Fruit fly (Drosophila melanogaster) whole organism, embryonic: Measurements from ENCODE around the gene Gsc.

Source experiments
- Aef1 ChIP-seq: fragments of 200-800 bp; sonication (Bioruptor generic); IDR thresholded peaks from 3 replicates; pipeline ENCODE4 v1.3.6; 2022; ENCODE audit warnings: missing biosample characterization, missing genetic modification characterization
- Asciz ChIP-seq: fragments of 200-800 bp; sonication (Bioruptor generic); optimal IDR thresholded peaks from 2 replicates; lab custom pipeline; 2017; ENCODE audit warnings: missing biosample characterization, mild to moderate bottlenecking, missing genetic modification characterization, missing genetic modification reagents
- CG10366 ChIP-seq: fragments of 200-800 bp; sonication (Bioruptor generic); IDR thresholded peaks from 2 replicates; pipeline ENCODE4 v1.3.6; 2022; ENCODE audit warnings: missing biosample characterization, missing genetic modification characterization
- CG10543 ChIP-seq: fragments of 200-800 bp; sonication (Bioruptor generic); optimal IDR thresholded peaks from 3 replicates; lab custom pipeline; 2017; ENCODE audit warnings: missing biosample characterization, mild to moderate bottlenecking, missing genetic modification characterization, moderate library complexity
- CG11085 ChIP-seq: fragments of 200-800 bp; sonication (Bioruptor generic); IDR thresholded peaks from 2 replicates; pipeline ENCODE4 v1.3.6; 2022; ENCODE audit warnings: missing biosample characterization, missing genetic modification characterization
- CG11456 ChIP-seq: fragments of 200-800 bp; sonication (Bioruptor generic); IDR thresholded peaks from 3 replicates; pipeline ENCODE4 v1.3.6; 2022; ENCODE audit warnings: missing biosample characterization, missing genetic modification characterization
- CG11696 ChIP-seq: fragments of 200-800 bp; sonication (Bioruptor generic); IDR thresholded peaks from 2 replicates; pipeline ENCODE4 v1.3.6; 2022; ENCODE audit warnings: missing biosample characterization, missing genetic modification characterization
- CG12299 ChIP-seq: fragments of 200-800 bp; sonication (Bioruptor generic); optimal IDR thresholded peaks from 2 replicates; lab custom pipeline; 2018; ENCODE audit warnings: missing biosample characterization, mild to moderate bottlenecking, missing genetic modification characterization
- CG15514 ChIP-seq: fragments of 200-800 bp; sonication (Bioruptor generic); optimal IDR thresholded peaks from 3 replicates; lab custom pipeline; 2017; ENCODE audit warnings: missing biosample characterization, missing genetic modification characterization, mild to moderate bottlenecking, moderate library complexity, missing genetic modification reagents
- CG17829 ChIP-seq: fragments of 200-800 bp; optimal IDR thresholded peaks from 2 replicates; lab custom pipeline; 2019; ENCODE audit warnings: missing biosample characterization, mild to moderate bottlenecking, missing genetic modification characterization, moderate library complexity
- CG30431 ChIP-seq: fragments of 200-800 bp; sonication (Bioruptor generic); optimal IDR thresholded peaks from 2 replicates; lab custom pipeline; 2017; ENCODE audit warnings: missing biosample characterization, missing genetic modification characterization
- CG31441 ChIP-seq: fragments of 200-800 bp; sonication (Bioruptor generic); IDR thresholded peaks from 2 replicates; pipeline ENCODE4 v1.3.6; 2022; ENCODE audit warnings: missing biosample characterization, missing genetic modification characterization
- CG33557 ChIP-seq: fragments of 200-800 bp; sonication (Bioruptor generic); optimal IDR thresholded peaks from 2 replicates; lab custom pipeline; 2019; ENCODE audit warnings: missing biosample characterization, mild to moderate bottlenecking, missing genetic modification characterization, moderate library complexity
- CG3995 ChIP-seq: fragments of 200-800 bp; sonication (Bioruptor generic); optimal IDR thresholded peaks from 3 replicates; lab custom pipeline; 2016; ENCODE audit warnings: missing biosample characterization, missing genetic modification characterization
- CG42726 ChIP-seq: fragments of 200-800 bp; sonication (Bioruptor generic); IDR thresholded peaks from 2 replicates; pipeline ENCODE4 v1.3.6; 2022; ENCODE audit warnings: missing biosample characterization, missing genetic modification characterization; ENCODE audit not compliant: partially characterized antibody
- CG7987 ChIP-seq: fragments of 200-800 bp; sonication (Bioruptor generic); optimal IDR thresholded peaks from 2 replicates; lab custom pipeline; 2018; ENCODE audit warnings: missing biosample characterization, mild to moderate bottlenecking, missing genetic modification characterization, moderate library complexity
- CG8290 ChIP-seq, 3 experiments: fragments of 200-800 bp; sonication (Bioruptor generic); optimal IDR thresholded peaks; 2 replicates each; lab custom pipeline; 2016 to 2019; ENCODE audit warnings: missing biosample characterization in 3 of 3, missing genetic modification characterization in 3 of 3, mild to moderate bottlenecking in 2 of 3, moderate library complexity in 1 of 3
- CG9437 ChIP-seq: fragments of 200-800 bp; sonication (Bioruptor generic); optimal IDR thresholded peaks from 2 replicates; lab custom pipeline; 2018; ENCODE audit warnings: missing biosample characterization, mild to moderate bottlenecking, missing genetic modification characterization
- CG9817 ChIP-seq: fragments of 200-800 bp; sonication (Bioruptor generic); optimal IDR thresholded peaks from 2 replicates; lab custom pipeline; 2018; ENCODE audit warnings: missing biosample characterization, mild to moderate bottlenecking, missing genetic modification characterization, moderate library complexity
- Doc2 ChIP-seq: fragments of 200-800 bp; sonication (Bioruptor generic); IDR thresholded peaks from 2 replicates; pipeline ENCODE4 v1.3.6; 2022; ENCODE audit warnings: missing biosample characterization, missing genetic modification characterization
- E2f1 ChIP-seq: fragments of 200-800 bp; sonication (Bioruptor generic); IDR thresholded peaks from 2 replicates; pipeline ENCODE4 v1.3.6; 2022; ENCODE audit warnings: missing biosample characterization, missing genetic modification characterization
- Elba2 ChIP-seq: fragments of 200-800 bp; sonication (Bioruptor generic); optimal IDR thresholded peaks from 3 replicates; lab custom pipeline; 2016; ENCODE audit warnings: missing biosample characterization, missing genetic modification characterization
- Ets97D ChIP-seq: fragments of 200-800 bp; sonication (Bioruptor generic); optimal IDR thresholded peaks from 3 replicates; lab custom pipeline; 2016; ENCODE audit warnings: missing biosample characterization, missing genetic modification characterization
- Fer1 ChIP-seq: fragments of 200-800 bp; sonication (Bioruptor generic); optimal IDR thresholded peaks from 2 replicates; lab custom pipeline; 2017; ENCODE audit warnings: missing biosample characterization, mild to moderate bottlenecking, missing genetic modification characterization
- Gug ChIP-seq: fragments of 200-800 bp; sonication (Bioruptor generic); IDR thresholded peaks from 4 replicates; pipeline ENCODE4 v1.3.6; 2022; ENCODE audit warnings: missing biosample characterization, missing genetic modification characterization
- H2.0 ChIP-seq: fragments of 200-800 bp; sonication (Bioruptor generic); IDR thresholded peaks from 2 replicates; pipeline ENCODE4 v1.3.6; 2022; ENCODE audit warnings: missing biosample characterization, missing genetic modification characterization
- Hr3 ChIP-seq: fragments of 200-800 bp; sonication (Bioruptor generic); optimal IDR thresholded peaks from 3 replicates; lab custom pipeline; 2016; ENCODE audit warnings: missing biosample characterization, missing genetic modification characterization
- Hr39 ChIP-seq: fragments of >200 bp; optimal IDR thresholded peaks from 2 replicates; lab custom pipeline; 2017
- Lpt ChIP-seq: fragments of >200 bp; optimal IDR thresholded peaks from 2 replicates; lab custom pipeline; 2018; ENCODE audit warnings: missing biosample characterization, missing genetic modification characterization
- Mad ChIP-seq: fragments of 200-800 bp; sonication (Bioruptor generic); optimal IDR thresholded peaks from 2 replicates; lab custom pipeline; 2016; ENCODE audit warnings: missing biosample characterization, missing genetic modification characterization
- NfI ChIP-seq: fragments of 200-800 bp; sonication (Bioruptor generic); optimal IDR thresholded peaks from 3 replicates; lab custom pipeline; 2018; ENCODE audit warnings: missing biosample characterization, mild to moderate bottlenecking, missing genetic modification characterization, moderate library complexity
- Xbp1 ChIP-seq: fragments of 200-800 bp; sonication (Bioruptor generic); optimal IDR thresholded peaks from 3 replicates; lab custom pipeline; 2016; ENCODE audit warnings: missing biosample characterization, mild to moderate bottlenecking, missing genetic modification characterization
- YL-1 ChIP-seq: fragments of 200-800 bp; sonication (Bioruptor generic); optimal IDR thresholded peaks from 3 replicates; lab custom pipeline; 2017; ENCODE audit warnings: missing biosample characterization, mild to moderate bottlenecking, missing genetic modification characterization
- abd-A ChIP-seq: fragments of 200-800 bp; sonication (Bioruptor generic); optimal IDR thresholded peaks from 3 replicates; lab custom pipeline; 2019; ENCODE audit warnings: missing biosample characterization, mild to moderate bottlenecking, missing genetic modification characterization, moderate library complexity
- ase ChIP-seq: fragments of 200-800 bp; sonication (Bioruptor generic); IDR thresholded peaks from 3 replicates; pipeline ENCODE4 v1.3.6; 2022; ENCODE audit warnings: missing biosample characterization, missing genetic modification characterization
- br ChIP-seq: fragments of >200 bp; optimal IDR thresholded peaks from 2 replicates; lab custom pipeline; 2017
- dpn ChIP-seq, 2 experiments: fragments of 200-800 bp; sonication (Bioruptor generic); optimal IDR thresholded peaks; 3 replicates each; lab custom pipeline; 2016; ENCODE audit warnings: missing biosample characterization in 2 of 2, missing genetic modification characterization in 2 of 2
- gfzf ChIP-seq: fragments of 200-800 bp; sonication (Bioruptor generic); optimal IDR thresholded peaks from 2 replicates; lab custom pipeline; 2016; ENCODE audit warnings: missing biosample characterization, mild to moderate bottlenecking, missing genetic modification characterization, moderate library complexity
- hkb ChIP-seq, 2 experiments: fragments of 200-800 bp in 1 of 2; fragments of >200 bp in 1 of 2; sonication (Bioruptor generic) in 1 of 2; IDR thresholded peaks in 1 of 2; optimal IDR thresholded peaks in 1 of 2; 2 replicates each; pipeline versions ENCODE4 v1.3.6 to Lab custom; 2017 to 2022; ENCODE audit warnings: missing biosample characterization in 1 of 2, missing genetic modification characterization in 1 of 2
- klu ChIP-seq: fragments of 200-800 bp; sonication (Bioruptor generic); IDR thresholded peaks from 2 replicates; pipeline ENCODE4 v1.3.6; 2022; ENCODE audit warnings: missing biosample characterization, missing genetic modification characterization
- lbe ChIP-seq: fragments of 200-800 bp; sonication (Bioruptor generic); optimal IDR thresholded peaks from 2 replicates; lab custom pipeline; 2016; ENCODE audit warnings: missing biosample characterization, mild to moderate bottlenecking, missing genetic modification characterization
- nmo ChIP-seq: fragments of 200-800 bp; sonication (Bioruptor generic); optimal IDR thresholded peaks from 2 replicates; lab custom pipeline; 2018; ENCODE audit warnings: missing biosample characterization, mild to moderate bottlenecking, missing genetic modification characterization, moderate library complexity
- sens ChIP-seq: fragments of 200-800 bp; sonication (Bioruptor generic); peaks from one replicate; lab custom pipeline; 2016; ENCODE audit warnings: missing biosample characterization, missing genetic modification characterization
- sens-2 ChIP-seq: fragments of 200-800 bp; sonication (Bioruptor generic); IDR thresholded peaks from 2 replicates; pipeline ENCODE4 v1.3.6; 2022; ENCODE audit warnings: missing biosample characterization, missing genetic modification characterization
- shn ChIP-seq: fragments of 200-800 bp; sonication (Bioruptor generic); optimal IDR thresholded peaks from 3 replicates; lab custom pipeline; 2016; ENCODE audit warnings: missing biosample characterization, missing genetic modification characterization
- sisA ChIP-seq: fragments of 200-800 bp; sonication (Bioruptor generic); IDR thresholded peaks from 2 replicates; pipeline ENCODE4 v1.3.6; 2022; ENCODE audit warnings: missing biosample characterization, missing genetic modification characterization
- sob ChIP-seq: fragments of 200-800 bp; sonication (Bioruptor generic); IDR thresholded peaks from 2 replicates; pipeline ENCODE4 v1.3.6; 2022; ENCODE audit warnings: missing biosample characterization, missing genetic modification characterization
- tio ChIP-seq: fragments of 200-800 bp; sonication (Bioruptor generic); optimal IDR thresholded peaks from 2 replicates; lab custom pipeline; 2017; ENCODE audit warnings: missing biosample characterization, missing genetic modification characterization, inconsistent platforms
- trem ChIP-seq: fragments of 200-800 bp; optimal IDR thresholded peaks from 3 replicates; lab custom pipeline; 2019; ENCODE audit warnings: missing biosample characterization, mild to moderate bottlenecking, missing genetic modification characterization, moderate library complexity
- unc-4 ChIP-seq: fragments of 200-800 bp; sonication (Bioruptor generic); IDR thresholded peaks from 2 replicates; pipeline ENCODE4 v1.3.6; 2022; ENCODE audit warnings: missing biosample characterization, missing genetic modification characterization; ENCODE audit not compliant: partially characterized antibody
- vfl ChIP-seq: fragments of 200-800 bp; sonication (Bioruptor generic); optimal IDR thresholded peaks from 2 replicates; lab custom pipeline; 2016; ENCODE audit warnings: missing biosample characterization, missing genetic modification characterization

The Gsc gene

dm6 chr2L:602439-602879, 8.0 kb upstream of the Gsc start, which contains the start of gene CG13689 (continued):
- TF ChIP-seq Doc2 (GFP tag; lab: Robert Waterston, UW) (no peak), shn (no peak), CG31441 (GFP tag; lab: Robert Waterston, UW) (peak; percentile 53), CG11085 (GFP tag; lab: Robert Waterston, UW) (peak; percentile 21; the same call in 1 of the 2 replicates), dpn (GFP tag; optimal IDR thresholded peaks at IDR 0.05; lab: Kevin White, UChicago) (peak; percentile 2 to 67), Mad (GFP tag; lab: Kevin White, UChicago) (peak; percentile 10), Ets97D (peak; percentile 52), sisA (GFP tag; lab: Robert Waterston, UW) (peak; percentile 63), Hr39 (lab: Kevin White, UChicago) (no peak), CG8290 (GFP tag; optimal IDR thresholded peaks at IDR 0.05; lab: Kevin White, UChicago) (peak; percentile 49), CG8290 (tag; optimal IDR thresholded peaks at IDR 0.05; lab: Kevin White, UChicago) (no peak), Asciz (peak; percentile 0), NfI (GFP tag; lab: Kevin White, UChicago) (peak; percentile 60), Hr3 (GFP tag; lab: Kevin White, UChicago) (peak; percentile 67), hkb (optimal IDR thresholded peaks at IDR 0.05; lab: Kevin White, UChicago) (no peak), hkb (GFP tag; IDR thresholded peaks at IDR 0.05; lab: Robert Waterston, UW) (peak; percentile 20; the same call in 1 of the 2 replicates), tio (GFP tag; lab: Kevin White, UChicago) (peak; percentile 50), CG3995 (GFP tag; lab: Kevin White, UChicago) (peak; percentile 82), lbe (no peak), abd-A (tag; lab: Kevin White, UChicago) (no peak), sens-2 (GFP tag; lab: Robert Waterston, UW) (no peak), br (lab: Kevin White, UChicago) (no peak), Elba2 (no peak), ase (peak; percentile 48; the same call in 1 of the 3 replicates), H2.0 (GFP tag; lab: Robert Waterston, UW) (0 out of 2 replicates have a peak, but pooled peaks have one; percentile 42), gfzf (GFP tag; lab: Kevin White, UChicago) (no peak), klu (GFP tag; lab: Robert Waterston, UW) (no peak), CG9437 (GFP tag; lab: Kevin White, UChicago) (no peak), Aef1 (GFP tag; lab: Robert Waterston, UW) (peak; percentile 46; the same call in 1 of the 3 replicates), Xbp1 (GFP tag; lab: Kevin White, UChicago) (peak; percentile 80), Lpt (GFP tag; lab: Kevin White, UChicago) (no peak), CG33557 (peak; percentile 33), sob (GFP tag; lab: Robert Waterston, UW) (peak; percentile 36; the same call in 1 of the 2 replicates), vfl (GFP tag; lab: Kevin White, UChicago) (peak; percentile 7), E2f1 (GFP tag; lab: Robert Waterston, UW) (peak; percentile 57), CG30431 (GFP tag; lab: Kevin White, UChicago) (peak; percentile 5), sens (GFP tag; lab: Kevin White, UChicago) (peak; percentile 92), unc-4 (GFP tag; lab: Robert Waterston, UW) (no peak; the same call in 1 of the 2 replicates), CG11696 (GFP tag; lab: Robert Waterston, UW) (no peak), Fer1 (GFP tag; lab: Kevin White, UChicago) (no peak), CG10543 (GFP tag; lab: Kevin White, UChicago) (no peak), CG7987 (GFP tag; lab: Kevin White, UChicago) (peak; percentile 45), CG12299 (tag; lab: Kevin White, UChicago) (no peak), Gug (GFP tag; lab: Robert Waterston, UW) (peak; percentile 51; the same call in 2 of the 4 replicates), CG42726 (GFP tag; lab: Robert Waterston, UW) (no peak; the same call in 1 of the 2 replicates), CG9817 (tag; lab: Kevin White, UChicago) (peak; percentile 74), CG11456 (peak; percentile 86), YL-1 (peak; percentile 64), nmo (GFP tag; lab: Kevin White, UChicago) (peak; percentile 41), trem (tag; lab: Kevin White, UChicago) (peak; percentile 85), CG15514 (GFP tag; lab: Kevin White, UChicago) (peak; percentile 70), CG10366 (GFP tag; lab: Robert Waterston, UW) (peak; percentile 15; the same call in 1 of the 2 replicates), CG17829 (tag; lab: Kevin White, UChicago) (peak; percentile 77)
